Worm (Caenorhabditis elegans): Measurements from ENCODE around the gene otub-4.

Gene otub-4

ce11 chrIV:3352019-3352418, 25.9 kb downstream of the otub-4 start (continued):
- TF ChIP-seq pax-3 (tag; optimal IDR thresholded peaks at IDR 0.05) = no peak
- no peak for TF ChIP-seq pag-3 (tag; optimal IDR thresholded peaks at IDR 0.05; ENCODE audit: borderline replicate concordance, insufficient read depth)
- TF ChIP-seq grh-1 (GFP tag; IDR thresholded peaks at IDR 0.05) = no peak
- TF ChIP-seq ceh-8 (GFP tag; optimal IDR thresholded peaks at IDR 0.05) = no peak
- TF ChIP-seq blmp-1 (tag; optimal IDR thresholded peaks at IDR 0.05) = peak; percentile 90
- no peak for TF ChIP-seq aha-1 (tag; optimal IDR thresholded peaks at IDR 0.05)
- peak in 1 of 3 experiments; percentile 16 for TF ChIP-seq ceh-82 (tag; optimal IDR thresholded peaks at IDR 0.05)
- TF ChIP-seq tlp-1 (tag; optimal IDR thresholded peaks at IDR 0.05) = no peak
- no peak for TF ChIP-seq snu-23 (GFP tag; optimal IDR thresholded peaks at IDR 0.05)
- no peak for TF ChIP-seq Y116A8C.19 (tag; optimal IDR thresholded peaks at IDR 0.05; ENCODE audit: borderline replicate concordance)
- TF ChIP-seq dpl-1 (GFP tag; optimal IDR thresholded peaks at IDR 0.05) = no peak
- no peak for TF ChIP-seq unc-86 (tag; optimal IDR thresholded peaks at IDR 0.05)
- no peak for TF ChIP-seq fkh-10 (GFP tag; optimal IDR thresholded peaks at IDR 0.05)

ce11 chrIV:3349977-3350580, 27.9 kb downstream of the otub-4 start, which contains the start of gene elks-1:
Gene elks-1, minus strand, starts transcription at chrIV:3350027.
- TF ChIP-seq snu-23 (GFP tag; optimal IDR thresholded peaks at IDR 0.05) (no peak), Y116A8C.19 (tag; optimal IDR thresholded peaks at IDR 0.05; ENCODE audit: borderline replicate concordance) (no peak), mab-9 (GFP tag; IDR thresholded peaks at IDR 0.05) (no peak), pag-3 (tag; optimal IDR thresholded peaks at IDR 0.05; ENCODE audit: borderline replicate concordance, insufficient read depth) (no peak), nhr-11 (tag; optimal IDR thresholded peaks at IDR 0.05) (no peak), unc-86 (tag; optimal IDR thresholded peaks at IDR 0.05) (no peak), lin-14 (GFP tag; optimal IDR thresholded peaks at IDR 0.05) (peak; percentile 19), nhr-20 (tag; optimal IDR thresholded peaks at IDR 0.05) (no peak), irx-1 (tag; optimal IDR thresholded peaks at IDR 0.05) (no peak), efl-1 (optimal IDR thresholded peaks at IDR 0.05) (peak; percentile 42 to 57), efl-1 (GFP tag; optimal IDR thresholded peaks at IDR 0.05 in 1 of 2) (peak in 1 of 2 experiments; percentile 75), nhr-47 (tag; optimal IDR thresholded peaks at IDR 0.05) (no peak), ztf-4 (tag; optimal IDR thresholded peaks at IDR 0.05) (no peak), unc-130 (tag; optimal IDR thresholded peaks at IDR 0.05) (no peak), lin-39 (tag; optimal IDR thresholded peaks at IDR 0.05) (no peak), lin-13 (GFP tag; optimal IDR thresholded peaks at IDR 0.05) (no peak), pax-3 (tag; optimal IDR thresholded peaks at IDR 0.05) (no peak), zag-1 (tag; optimal IDR thresholded peaks at IDR 0.05) (no peak), pqm-1 (tag; optimal IDR thresholded peaks at IDR 0.05) (no peak), tlp-1 (tag; optimal IDR thresholded peaks at IDR 0.05) (no peak), nhr-90 (tag; optimal IDR thresholded peaks at IDR 0.05; ENCODE audit: poor library complexity) (no peak), efl-3 (GFP tag; optimal IDR thresholded peaks at IDR 0.05) (no peak), ceh-82 (tag; optimal IDR thresholded peaks at IDR 0.05) (peak in 1 of 3 experiments; percentile 32), F16B12.6 (tag; optimal IDR thresholded peaks at IDR 0.05) (no peak), sup-37 (GFP tag; optimal IDR thresholded peaks at IDR 0.05) (no peak), C16A3.4 (tag; optimal IDR thresholded peaks at IDR 0.05) (no peak), skn-1 (tag; optimal IDR thresholded peaks at IDR 0.05) (no peak), blmp-1 (tag; optimal IDR thresholded peaks at IDR 0.05) (peak; percentile 7), lsy-2 (tag; optimal IDR thresholded peaks at IDR 0.05) (peak in 1 of 2 experiments; percentile 21)

- TF ChIP-seq pag-3 (tag; optimal IDR thresholded peaks at IDR 0.05; ENCODE audit: borderline replicate concordance, insufficient read depth) = no peak
- TF ChIP-seq nhr-19 (GFP tag; conservative IDR thresholded peaks at IDR 0.05) = no peak
- TF ChIP-seq ztf-11 (tag; optimal IDR thresholded peaks at IDR 0.05) = no peak
- peak; percentile 1 for TF ChIP-seq lin-14 (GFP tag; optimal IDR thresholded peaks at IDR 0.05)
- no peak for TF ChIP-seq snu-23 (GFP tag; optimal IDR thresholded peaks at IDR 0.05)
- TF ChIP-seq nhr-76 (tag; optimal IDR thresholded peaks at IDR 0.05) = no peak
- TF ChIP-seq aha-1 (tag; optimal IDR thresholded peaks at IDR 0.05) = no peak
- TF ChIP-seq mdl-1 (tag; optimal IDR thresholded peaks at IDR 0.05) = no peak
- peak; percentile 83 for TF ChIP-seq ceh-8 (GFP tag; optimal IDR thresholded peaks at IDR 0.05)
- TF ChIP-seq sup-37 (GFP tag; optimal IDR thresholded peaks at IDR 0.05) = no peak
- no peak for TF ChIP-seq dsc-1 (tag; optimal IDR thresholded peaks at IDR 0.05)
- no peak for TF ChIP-seq efl-3 (GFP tag; optimal IDR thresholded peaks at IDR 0.05)
- TF ChIP-seq hlh-17 (GFP tag; optimal IDR thresholded peaks at IDR 0.05; ENCODE audit: borderline replicate concordance) = no peak
- TF ChIP-seq lin-13 (GFP tag; optimal IDR thresholded peaks at IDR 0.05) = no peak
- TF ChIP-seq irx-1 (tag; optimal IDR thresholded peaks at IDR 0.05) = no peak
- TF ChIP-seq nhr-90 (tag; optimal IDR thresholded peaks at IDR 0.05; ENCODE audit: poor library complexity) = no peak
- TF ChIP-seq nhr-84 (tag; optimal IDR thresholded peaks at IDR 0.05) = no peak
- TF ChIP-seq ets-5 (GFP tag; IDR thresholded peaks at IDR 0.05) = no peak
- no peak for TF ChIP-seq vab-15 (tag; optimal IDR thresholded peaks at IDR 0.05)
- no peak for TF ChIP-seq unc-62 (GFP tag; optimal IDR thresholded peaks at IDR 0.05)
- TF ChIP-seq efl-1 (optimal IDR thresholded peaks at IDR 0.05) = no peak
- peak in 1 of 2 experiments; percentile 41 for TF ChIP-seq efl-1 (GFP tag; optimal IDR thresholded peaks at IDR 0.05 in 1 of 2)
- no peak for TF ChIP-seq fkh-4 (tag; optimal IDR thresholded peaks at IDR 0.05; ENCODE audit: borderline replicate concordance)
- TF ChIP-seq C34B4.2 (tag; optimal IDR thresholded peaks at IDR 0.05) = no peak
- TF ChIP-seq lin-39 (tag; optimal IDR thresholded peaks at IDR 0.05) = no peak
These were observed 29.6 kb downstream of the otub-4 start for ce11 chrIV:3348334-3348733.

Data from whole organism, L1 larva.